Worm (Caenorhabditis elegans) whole organism, midembryonic: Measurements from ENCODE around the gene zzz-1.

Experiments
- T22C8.4 ChIP-seq: fragments of 200-800 bp; sonication (Bioruptor generic); IDR thresholded peaks from 2 replicates; pipeline ENCODE4 v1.3.6; 2022; ENCODE audit warnings: missing genetic modification characterization, missing compliant biosample characterization
- cog-1 ChIP-seq: sonication (generic microtip); optimal IDR thresholded peaks from 2 replicates; lab custom pipeline; 2016; ENCODE audit warnings: missing genetic modification characterization, missing compliant biosample characterization
- flt-1 ChIP-seq: fragments of 200-800 bp; sonication (Bioruptor generic); IDR thresholded peaks from 2 replicates; pipeline ENCODE4 v1.3.6; 2022; ENCODE audit warnings: missing genetic modification characterization, missing compliant biosample characterization
- klf-2 ChIP-seq: fragments of 200-800 bp; sonication (Bioruptor generic); conservative IDR thresholded peaks from 2 replicates; pipeline ENCODE4 v1.3.6; 2022; ENCODE audit warnings: missing genetic modification reagents, missing genetic modification characterization, missing compliant biosample characterization
- med-1 ChIP-seq: sonication (generic microtip); optimal IDR thresholded peaks from 2 replicates; lab custom pipeline; 2017; ENCODE audit warnings: missing genetic modification characterization, mild to moderate bottlenecking, missing compliant biosample characterization, antibody characterized with exemption, missing genetic modification reagents; ENCODE audit not compliant: insufficient read depth
- ref-1 ChIP-seq: fragments of 200-800 bp; sonication (Bioruptor generic); conservative IDR thresholded peaks from 2 replicates; pipeline ENCODE4 v1.3.6; 2022; ENCODE audit warnings: missing genetic modification reagents, missing genetic modification characterization, missing compliant biosample characterization
- tab-1 ChIP-seq: fragments of 200-800 bp; sonication (Bioruptor generic); IDR thresholded peaks from 2 replicates; pipeline ENCODE4 v1.3.6; 2022; ENCODE audit warnings: missing genetic modification characterization, missing compliant biosample characterization
- ztf-23 ChIP-seq: fragments of 200-800 bp; sonication (Bioruptor generic); IDR thresholded peaks from 2 replicates; pipeline ENCODE4 v1.3.6; 2022; ENCODE audit warnings: missing genetic modification reagents, missing genetic modification characterization, missing compliant biosample characterization
- ztf-29 ChIP-seq: fragments of 200-800 bp; sonication (Bioruptor generic); IDR thresholded peaks from 2 replicates; pipeline ENCODE4 v1.3.6; 2022; ENCODE audit warnings: missing genetic modification reagents, missing genetic modification characterization, missing compliant biosample characterization

zzz-1 gene

DNA sequence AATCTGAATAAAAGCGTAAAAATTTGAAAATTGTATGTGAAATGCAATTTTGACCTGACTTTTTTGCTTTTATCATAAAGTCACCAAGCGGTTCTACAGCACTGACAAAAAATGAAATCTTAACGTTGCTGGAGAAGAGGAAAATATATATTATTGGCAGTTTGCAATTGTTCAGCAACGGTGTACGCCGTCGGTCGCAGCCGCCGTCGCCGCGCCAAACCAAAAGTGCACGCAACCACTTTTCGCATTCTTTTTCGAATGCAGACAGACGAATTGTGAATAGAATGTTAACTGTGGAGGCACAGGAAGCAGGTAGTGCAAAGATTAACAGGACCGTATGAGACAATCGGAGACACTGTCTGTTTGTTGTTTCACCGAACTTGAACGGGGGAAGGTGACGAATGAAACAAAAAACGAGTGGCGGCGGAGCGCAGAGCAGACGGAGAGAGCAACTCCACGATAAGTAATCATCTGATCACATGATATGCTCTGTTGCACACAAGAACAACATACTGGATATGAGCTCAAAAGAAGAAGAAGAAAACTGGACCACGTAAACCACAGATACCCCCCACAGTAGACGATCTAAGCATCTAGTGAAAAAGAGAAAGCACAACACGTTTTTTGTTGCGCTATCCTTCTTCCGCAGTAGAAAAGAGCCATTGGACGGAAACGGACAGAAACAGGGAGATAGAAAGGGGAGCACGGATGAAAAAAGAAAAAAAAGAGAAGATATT lies 51.9 kb downstream of the zzz-1 start:
- TF ChIP-seq T22C8.4 (GFP tag; lab: Robert Waterston, UW) (no peak), tab-1 (GFP tag; lab: Robert Waterston, UW) (no peak), cog-1 (no peak), med-1 (no peak), ztf-29 (GFP tag; lab: Robert Waterston, UW) (no peak), flt-1 (GFP tag; lab: Robert Waterston, UW) (no peak), ref-1 (GFP tag; lab: Robert Waterston, UW) (no peak), ztf-23 (GFP tag; lab: Robert Waterston, UW) (no peak), klf-2 (no peak)
